Fruit fly (Drosophila melanogaster) whole organism: ENCODE results near the gene CG17919.

Experiments used
- CG8478 ChIP-seq: fragments of >200 bp; optimal IDR thresholded peaks from 2 replicates; lab custom pipeline; 2018; ENCODE audit warnings: inconsistent platforms
- EcR ChIP-seq, 2 experiments: fragments of >200 bp; optimal IDR thresholded peaks; 2 replicates each; lab custom pipeline; 2017; ENCODE audit warnings: missing biosample characterization in 2 of 2, missing genetic modification characterization in 2 of 2, missing genetic modification reagents in 2 of 2
- pan ChIP-seq: fragments of >200 bp; optimal IDR thresholded peaks from 2 replicates; lab custom pipeline; 2017
- psq ChIP-seq: fragments of >200 bp; optimal IDR thresholded peaks from 2 replicates; lab custom pipeline; 2017
- usp ChIP-seq: fragments of >200 bp; optimal IDR thresholded peaks from 2 replicates; lab custom pipeline; 2017; ENCODE audit warnings: missing biosample characterization, missing genetic modification characterization, mixed read lengths

DNA sequence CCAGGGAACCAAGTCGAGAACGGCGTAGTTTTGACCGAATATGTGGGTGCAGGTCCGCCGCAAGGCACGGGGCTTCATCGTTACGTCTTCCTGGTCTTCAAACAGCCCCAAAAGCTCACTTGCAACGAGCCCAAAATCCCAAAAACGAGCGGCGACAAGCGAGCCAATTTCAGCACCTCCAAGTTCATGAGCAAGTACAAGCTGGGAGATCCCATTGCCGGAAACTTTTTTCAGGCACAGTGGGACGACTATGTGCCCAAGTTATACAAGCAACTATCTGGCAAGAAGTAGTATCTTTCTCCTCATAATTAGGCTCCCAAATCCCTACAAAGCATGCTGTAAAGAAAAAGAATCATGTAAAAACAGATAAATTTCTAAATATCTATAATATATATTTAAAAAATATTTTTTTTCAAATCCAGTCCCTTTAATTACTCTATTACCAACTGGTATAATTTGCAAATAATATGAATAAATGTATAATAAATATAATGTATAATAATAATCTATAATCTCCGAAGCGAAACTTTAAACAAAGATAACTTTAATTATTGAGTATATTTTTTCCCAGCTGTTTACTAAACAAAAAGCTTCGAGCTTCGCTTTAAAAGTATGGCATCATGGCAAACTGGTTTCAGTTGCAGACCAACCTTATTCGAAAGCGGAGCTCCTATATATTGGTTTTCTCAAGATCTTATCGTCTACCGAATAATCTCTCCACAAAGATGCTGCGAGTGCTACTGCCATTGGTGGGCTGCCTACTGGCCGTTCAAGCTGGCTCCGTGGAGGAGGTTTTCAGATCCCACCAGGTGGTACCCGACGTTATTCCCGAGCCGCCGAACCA is at the start of gene CG17919:
- TF ChIP-seq CG8478 (lab: Kevin White, UChicago) = no peak
- no peak for TF ChIP-seq psq (lab: Kevin White, UChicago)
- TF ChIP-seq EcR (GFP tag; optimal IDR thresholded peaks at IDR 0.05; lab: Kevin White, UChicago) = no peak
- no peak for TF ChIP-seq pan (lab: Kevin White, UChicago)
- no peak for TF ChIP-seq usp (GFP tag; lab: Kevin White, UChicago)
